Worm (Caenorhabditis elegans) whole organism, L4 larva: ENCODE results near the gene K11H12.8.
A peak's percentile ranks its signal among the peaks of the same experiment; 100 is the strongest.

Source experiments
- D1046.2 ChIP-seq: fragments of 200-800 bp; sonication (Bioruptor generic); IDR thresholded peaks from 2 replicates; pipeline ENCODE4 v1.3.6; 2022; ENCODE audit warnings: missing genetic modification characterization, missing compliant biosample characterization
- F10B5.3 ChIP-seq: sonication (generic microtip); optimal IDR thresholded peaks from 2 replicates; lab custom pipeline; 2016; ENCODE audit warnings: mild to moderate bottlenecking, missing genetic modification characterization, missing compliant biosample characterization
- F26F4.8 ChIP-seq: fragments of 200-800 bp; sonication (Bioruptor generic); conservative IDR thresholded peaks from 2 replicates; pipeline ENCODE4 v1.3.6; 2022; ENCODE audit warnings: missing genetic modification characterization, missing compliant biosample characterization
- F49E8.2 ChIP-seq: sonication (generic microtip); optimal IDR thresholded peaks from 2 replicates; lab custom pipeline; 2016; ENCODE audit warnings: missing compliant biosample characterization, mild to moderate bottlenecking, missing genetic modification characterization, borderline replicate concordance
- Y105C5A.15 ChIP-seq: fragments of 200-800 bp; sonication (Bioruptor generic); IDR thresholded peaks from 2 replicates; pipeline ENCODE4 v1.3.6; 2022; ENCODE audit warnings: missing genetic modification characterization, missing compliant biosample characterization
- Y48G9A.11 ChIP-seq: fragments of 200-800 bp; sonication (Bioruptor generic); IDR thresholded peaks from 2 replicates; pipeline ENCODE4 v1.3.6; 2022; ENCODE audit warnings: missing genetic modification reagents, missing genetic modification characterization, missing compliant biosample characterization
- Y5F2A.4 ChIP-seq: fragments of 200-800 bp; sonication (Bioruptor generic); optimal IDR thresholded peaks from 2 replicates; lab custom pipeline; 2018; ENCODE audit warnings: mild to moderate bottlenecking, missing genetic modification characterization, missing compliant biosample characterization
- arid-1 ChIP-seq: fragments of 200-800 bp; sonication (Bioruptor generic); conservative IDR thresholded peaks from 2 replicates; pipeline ENCODE4 v1.3.6; 2022; ENCODE audit warnings: missing genetic modification reagents, missing genetic modification characterization, missing compliant biosample characterization
- ceh-44 ChIP-seq: fragments of 200-800 bp; sonication (Bioruptor generic); IDR thresholded peaks from 2 replicates; pipeline ENCODE4 v1.3.6; 2022; ENCODE audit warnings: missing genetic modification reagents, missing genetic modification characterization, missing compliant biosample characterization
- ceh-62 ChIP-seq: sonication (generic microtip); optimal IDR thresholded peaks from 2 replicates; lab custom pipeline; 2017; ENCODE audit warnings: missing biosample characterization, missing genetic modification characterization
- ceh-82 ChIP-seq: sonication (generic microtip); optimal IDR thresholded peaks from 2 replicates; lab custom pipeline; 2017; ENCODE audit warnings: missing biosample characterization, missing genetic modification characterization
- cey-2 ChIP-seq: sonication (generic microtip); optimal IDR thresholded peaks from 3 replicates; lab custom pipeline; 2017; ENCODE audit warnings: missing genetic modification characterization, mild to moderate bottlenecking, missing compliant biosample characterization, antibody characterized with exemption, borderline replicate concordance; ENCODE audit not compliant: insufficient read depth
- daf-16 ChIP-seq, 3 experiments: sonication (generic microtip); optimal IDR thresholded peaks; 2 replicates each; lab custom pipeline; 2016 to 2017; ENCODE audit warnings: missing genetic modification characterization in 3 of 3, missing genetic modification reagents in 3 of 3, mild to moderate bottlenecking in 2 of 3, missing compliant biosample characterization in 2 of 3, missing biosample characterization in 1 of 3, moderate library complexity in 1 of 3
- daf-19 ChIP-seq: fragments of 200-800 bp; sonication (Bioruptor generic); conservative IDR thresholded peaks from 2 replicates; pipeline ENCODE4 v1.3.6; 2022; ENCODE audit warnings: missing genetic modification characterization, missing compliant biosample characterization
- duxl-1 ChIP-seq: sonication (generic microtip); optimal IDR thresholded peaks from 2 replicates; lab custom pipeline; 2016; ENCODE audit warnings: mild to moderate bottlenecking, missing genetic modification characterization, moderate library complexity, missing compliant biosample characterization; ENCODE audit not compliant: poor library complexity
- egl-43 ChIP-seq: fragments of 200-800 bp; sonication (Bioruptor generic); IDR thresholded peaks from 2 replicates; pipeline ENCODE4 v1.3.6; 2022; ENCODE audit warnings: missing genetic modification reagents, missing genetic modification characterization, missing compliant biosample characterization
- fkh-10 ChIP-seq: fragments of 150-350 bp; optimal IDR thresholded peaks from 2 replicates; lab custom pipeline; 2014; ENCODE audit warnings: missing biosample characterization, missing genetic modification reagents, missing genetic modification characterization
- fos-1 ChIP-seq: fragments of 150-350 bp; optimal IDR thresholded peaks from 2 replicates; lab custom pipeline; 2014; ENCODE audit warnings: missing biosample characterization, missing genetic modification characterization
- hmg-1.1 ChIP-seq: fragments of 200-800 bp; sonication (Bioruptor generic); IDR thresholded peaks from 2 replicates; pipeline ENCODE4 v1.3.6; 2022; ENCODE audit warnings: missing genetic modification reagents, missing genetic modification characterization, missing compliant biosample characterization
- jun-1 ChIP-seq: fragments of 150-350 bp; optimal IDR thresholded peaks from 2 replicates; lab custom pipeline; 2014; ENCODE audit warnings: missing biosample characterization, missing genetic modification reagents, missing genetic modification characterization
- lim-7 ChIP-seq: fragments of 200-800 bp; sonication (Bioruptor generic); IDR thresholded peaks from 2 replicates; pipeline ENCODE4 v1.3.6; 2022; ENCODE audit warnings: missing genetic modification characterization, missing compliant biosample characterization
- lin-1 ChIP-seq: fragments of 200-800 bp; sonication (Bioruptor generic); IDR thresholded peaks from 2 replicates; pipeline ENCODE4 v1.3.6; 2022; ENCODE audit warnings: missing genetic modification reagents, missing genetic modification characterization, missing compliant biosample characterization
- lin-38 ChIP-seq: fragments of 200-800 bp; sonication (Bioruptor generic); IDR thresholded peaks from 2 replicates; pipeline ENCODE4 v1.3.6; 2022; ENCODE audit warnings: missing genetic modification reagents, missing genetic modification characterization, missing compliant biosample characterization
- lin-39 ChIP-seq: fragments of 150-350 bp; optimal IDR thresholded peaks from 2 replicates; lab custom pipeline; 2014; ENCODE audit warnings: missing biosample characterization, missing genetic modification reagents, missing genetic modification characterization
- lir-3 ChIP-seq: sonication (generic microtip); optimal IDR thresholded peaks from 2 replicates; lab custom pipeline; 2016; ENCODE audit warnings: mild to moderate bottlenecking, missing genetic modification characterization, missing compliant biosample characterization
- lsy-2 ChIP-seq, 2 experiments: fragments of 150-350 bp in 1 of 2; sonication (generic microtip) in 1 of 2; optimal IDR thresholded peaks; 2 replicates each; lab custom pipeline; 2014 to 2017; ENCODE audit warnings: missing biosample characterization in 2 of 2, missing genetic modification characterization in 2 of 2
- mes-2 ChIP-seq: sonication (generic microtip); optimal IDR thresholded peaks from 2 replicates; lab custom pipeline; 2016; ENCODE audit warnings: missing genotype, mild to moderate bottlenecking, missing genetic modification characterization, missing compliant biosample characterization; ENCODE audit not compliant: poor library complexity, severe bottlenecking
- mxl-3 ChIP-seq: fragments of 200-800 bp; sonication (Bioruptor generic); optimal IDR thresholded peaks from 2 replicates; lab custom pipeline; 2018; ENCODE audit warnings: mild to moderate bottlenecking, missing genetic modification characterization, missing compliant biosample characterization
- nhr-11 ChIP-seq: fragments of 150-350 bp; optimal IDR thresholded peaks from 2 replicates; lab custom pipeline; 2014; ENCODE audit warnings: missing biosample characterization, missing genetic modification characterization
- nhr-25 ChIP-seq: sonication (generic microtip); optimal IDR thresholded peaks from 2 replicates; lab custom pipeline; 2017; ENCODE audit warnings: missing genetic modification characterization, mild to moderate bottlenecking, missing compliant biosample characterization, antibody characterized with exemption, moderate library complexity, borderline replicate concordance; ENCODE audit not compliant: insufficient read depth
- nhr-28 ChIP-seq: fragments of 150-350 bp; optimal IDR thresholded peaks from 2 replicates; lab custom pipeline; 2014; ENCODE audit warnings: missing biosample characterization, missing genetic modification characterization
- nhr-41 ChIP-seq: fragments of 200-800 bp; sonication (Bioruptor generic); IDR thresholded peaks from 2 replicates; pipeline ENCODE4 v1.3.6; 2022; ENCODE audit warnings: missing genetic modification reagents, missing genetic modification characterization, missing compliant biosample characterization
- pha-4 ChIP-seq, 2 experiments: fragments of 150-350 bp in 1 of 2; fragments of 200-800 bp in 1 of 2; sonication (Bioruptor generic) in 1 of 2; IDR thresholded peaks in 1 of 2; optimal IDR thresholded peaks in 1 of 2; 2 replicates each; pipeline versions ENCODE4 v1.3.6 to Lab custom; 2014 to 2022; ENCODE audit warnings: missing genetic modification characterization in 2 of 2, missing genetic modification reagents in 2 of 2, missing biosample characterization in 1 of 2, missing compliant biosample characterization in 1 of 2
- pqm-1 ChIP-seq: sonication (generic microtip); optimal IDR thresholded peaks from 2 replicates; lab custom pipeline; 2017; ENCODE audit warnings: missing biosample characterization, missing genetic modification characterization
- saeg-2 ChIP-seq: fragments of 200-800 bp; sonication (Bioruptor generic); IDR thresholded peaks from 2 replicates; pipeline ENCODE4 v1.3.6; 2022; ENCODE audit warnings: missing genetic modification reagents, missing genetic modification characterization, missing compliant biosample characterization
- set-16 ChIP-seq: fragments of 200-800 bp; sonication (Bioruptor generic); IDR thresholded peaks from 2 replicates; pipeline ENCODE4 v1.3.6; 2022; ENCODE audit warnings: missing genetic modification reagents, missing genetic modification characterization, missing compliant biosample characterization
- snpc-1.2 ChIP-seq: fragments of 200-800 bp; sonication (Bioruptor generic); IDR thresholded peaks from 2 replicates; pipeline ENCODE4 v1.3.6; 2022; ENCODE audit warnings: missing genetic modification reagents, missing genetic modification characterization, missing compliant biosample characterization
- tag-97 ChIP-seq: fragments of 200-800 bp; sonication (Bioruptor generic); IDR thresholded peaks from 2 replicates; pipeline ENCODE4 v1.3.6; 2022; ENCODE audit warnings: missing genetic modification characterization, missing compliant biosample characterization
- tra-1 ChIP-seq: fragments of 200-800 bp; sonication (Bioruptor generic); IDR thresholded peaks from 2 replicates; pipeline ENCODE4 v1.3.6; 2022; ENCODE audit warnings: missing genetic modification reagents, missing genetic modification characterization, missing compliant biosample characterization
- unc-39 ChIP-seq: sonication (generic microtip); optimal IDR thresholded peaks from 2 replicates; lab custom pipeline; 2017; ENCODE audit warnings: missing biosample characterization, missing genetic modification characterization
- vab-7 ChIP-seq: fragments of 200-800 bp; sonication (Bioruptor generic); IDR thresholded peaks from 2 replicates; pipeline ENCODE4 v1.3.6; 2022; ENCODE audit warnings: missing genetic modification reagents, missing genetic modification characterization, missing compliant biosample characterization
- zfp-3 ChIP-seq: fragments of 200-800 bp; sonication (Bioruptor generic); conservative IDR thresholded peaks from 2 replicates; pipeline ENCODE4 v1.3.6; 2022; ENCODE audit warnings: missing genetic modification reagents, missing genetic modification characterization, missing compliant biosample characterization

Gene K11H12.8

DNA sequence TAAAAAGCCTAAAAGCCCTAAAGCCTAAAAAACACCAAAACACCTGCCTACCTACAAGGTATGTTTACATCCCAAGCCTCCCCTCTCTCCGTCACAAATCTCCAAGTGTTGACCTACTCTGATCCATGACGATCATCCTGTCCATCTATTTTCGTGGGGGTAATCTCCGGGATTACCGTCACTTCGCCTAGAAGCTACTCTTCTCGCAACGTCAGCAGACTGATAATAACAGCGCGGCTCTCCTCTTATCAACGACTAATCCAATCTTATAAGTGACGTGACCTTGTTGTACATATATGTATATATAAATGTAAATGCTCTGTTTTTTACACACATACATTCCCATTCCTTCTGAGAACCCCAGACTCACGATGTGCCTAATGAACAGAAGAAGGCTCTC is 6.8 kb upstream of the K11H12.8 start:
- TF ChIP-seq ceh-82 (tag; lab: Kevin White, UChicago), result no peak
- no peak for TF ChIP-seq unc-39 (tag; lab: Kevin White, UChicago)
- no peak for TF ChIP-seq hmg-1.1 (GFP tag; lab: Robert Waterston, UW)
- no peak for TF ChIP-seq tra-1 (GFP tag; lab: Robert Waterston, UW)
- no peak for TF ChIP-seq fos-1 (tag; lab: Kevin White, UChicago)
- no peak for TF ChIP-seq mxl-3
- no peak for TF ChIP-seq Y105C5A.15 (GFP tag; lab: Robert Waterston, UW)
- no peak for TF ChIP-seq cey-2 (tag; lab: Kevin White, UChicago)
- TF ChIP-seq vab-7 (GFP tag; lab: Robert Waterston, UW), result no peak
- no peak for TF ChIP-seq egl-43 (GFP tag; lab: Robert Waterston, UW)
- no peak for TF ChIP-seq arid-1 (GFP tag; lab: Robert Waterston, UW)
- TF ChIP-seq F10B5.3 (tag; lab: Kevin White, UChicago), result no peak

DNA sequence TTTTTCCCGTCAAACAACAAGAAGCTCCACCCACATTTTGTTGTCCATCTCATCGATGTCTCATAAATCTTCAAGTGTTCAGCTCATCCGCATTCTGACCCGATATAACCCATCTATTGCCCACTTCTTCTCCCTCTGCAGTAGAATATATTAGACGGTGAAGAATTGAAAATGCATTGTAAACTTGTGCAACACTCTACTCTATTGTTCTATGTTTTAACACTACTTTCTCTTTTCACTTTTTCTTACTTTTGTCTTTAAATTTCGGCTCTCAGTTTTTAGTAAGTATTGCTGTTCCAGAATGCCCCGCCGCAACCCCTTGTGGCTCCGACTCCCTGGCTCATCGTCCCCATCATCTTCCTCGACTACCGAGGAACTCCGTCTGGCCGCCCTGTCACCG is 5.8 kb upstream of the K11H12.8 start, which contains the start of gene K11H12.9:
TSS of gene K11H12.9 (plus strand) at position 301 of the 400 bp plus-strand sequence.
- TF ChIP-seq F26F4.8 (GFP tag; lab: Robert Waterston, UW) (no peak), daf-16 (GFP tag; optimal IDR thresholded peaks at IDR 0.05; lab: Kevin White, UChicago) (no peak), daf-16 (tag; optimal IDR thresholded peaks at IDR 0.05; lab: Kevin White, UChicago) (no peak), lir-3 (tag; lab: Kevin White, UChicago) (no peak), snpc-1.2 (GFP tag; lab: Robert Waterston, UW) (no peak), pqm-1 (tag; lab: Kevin White, UChicago) (no peak)

DNA sequence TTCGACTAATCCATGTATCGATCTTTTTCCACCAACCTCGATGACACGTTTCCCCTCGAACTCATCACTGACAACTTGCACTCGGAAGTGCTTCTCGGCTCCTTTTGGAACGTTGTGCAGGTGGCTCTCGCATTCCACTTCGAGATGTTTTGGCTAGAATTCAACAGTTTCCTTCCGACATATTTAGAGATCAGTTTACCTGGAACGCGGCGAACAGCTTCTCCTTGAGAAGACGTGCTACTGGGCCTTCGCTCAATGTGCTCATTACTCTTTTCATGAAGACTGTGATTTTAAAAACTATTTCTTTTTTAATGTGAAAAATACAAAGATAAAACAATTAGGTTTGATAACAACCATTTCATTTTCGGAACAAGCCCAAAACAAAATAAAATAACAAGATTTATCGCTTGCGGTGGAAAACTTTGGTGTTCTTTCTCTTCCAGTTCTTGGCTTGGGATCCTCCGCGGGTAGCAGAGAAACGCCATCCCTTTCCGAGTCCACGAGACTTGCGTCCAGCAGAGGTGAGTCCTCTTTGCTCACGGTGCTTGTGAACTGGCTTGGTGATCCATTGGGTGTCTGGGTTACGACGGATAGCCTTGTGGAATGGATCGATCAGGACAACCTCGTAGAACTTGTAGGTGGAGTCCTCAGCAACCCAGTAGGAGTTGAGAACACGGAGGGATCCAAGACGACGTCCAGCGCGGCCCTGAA is 1.9 kb upstream of the K11H12.8 start, which contains the start of gene K11H12.1:
TSS of gene K11H12.1 (minus strand) at position 284 of the 711 bp plus-strand sequence.
- TF ChIP-seq ceh-62 (tag; lab: Kevin White, UChicago) (no peak), set-16 (GFP tag; lab: Robert Waterston, UW) (peak; percentile 34; the same call in 1 of the 2 replicates), fkh-10 (GFP tag; lab: Kevin White, UChicago) (no peak), lin-38 (GFP tag; lab: Robert Waterston, UW) (peak; percentile 68), nhr-25 (tag; lab: Kevin White, UChicago) (no peak), saeg-2 (GFP tag; lab: Robert Waterston, UW) (no peak), zfp-3 (GFP tag; lab: Robert Waterston, UW) (no peak), nhr-28 (tag; lab: Kevin White, UChicago) (no peak), jun-1 (tag; lab: Kevin White, UChicago) (no peak), lin-39 (tag; lab: Kevin White, UChicago) (no peak), D1046.2 (no peak), lin-1 (GFP tag; lab: Robert Waterston, UW) (peak; percentile 36; the same call in 1 of the 2 replicates), pha-4 (GFP tag; IDR thresholded peaks at IDR 0.05; lab: Robert Waterston, UW) (peak; percentile 43; the same call in 1 of the 2 replicates), pha-4 (tag; optimal IDR thresholded peaks at IDR 0.05; lab: Kevin White, UChicago) (no peak), tra-1 (GFP tag; lab: Robert Waterston, UW) (0 out of 2 replicates have a peak, but pooled peaks have one; percentile 17), tag-97 (no peak), mes-2 (no peak), pqm-1 (tag; lab: Kevin White, UChicago) (no peak), Y105C5A.15 (GFP tag; lab: Robert Waterston, UW) (0 out of 2 replicates have a peak, but pooled peaks have one; percentile 12), nhr-11 (tag; lab: Kevin White, UChicago) (no peak), vab-7 (GFP tag; lab: Robert Waterston, UW) (0 out of 2 replicates have a peak, but pooled peaks have one; percentile 27), lim-7 (GFP tag; lab: Robert Waterston, UW) (peak; percentile 54; the same call in 1 of the 2 replicates), lsy-2 (tag; optimal IDR thresholded peaks at IDR 0.05; lab: Kevin White, UChicago) (peak in 1 of 2 experiments; percentile 8), F49E8.2 (tag; lab: Kevin White, UChicago) (peak; percentile 53), daf-19 (peak; percentile 76; the same call in 1 of the 2 replicates), Y5F2A.4 (GFP tag; lab: Kevin White, UChicago) (peak; percentile 8), ceh-44 (GFP tag; lab: Robert Waterston, UW) (no peak), duxl-1 (tag; lab: Kevin White, UChicago) (no peak), Y48G9A.11 (GFP tag; lab: Robert Waterston, UW) (peak; percentile 51; the same call in 1 of the 2 replicates), nhr-41 (GFP tag; lab: Robert Waterston, UW) (no peak), snpc-1.2 (GFP tag; lab: Robert Waterston, UW) (peak; percentile 72; the same call in 1 of the 2 replicates)
